Fruit fly (Drosophila melanogaster): ENCODE data around the gene CG43218.

- TF ChIP-seq pad (GFP tag; optimal IDR thresholded peaks at IDR 0.05) (no peak), cic (GFP tag; optimal IDR thresholded peaks at IDR 0.05) (no peak), tj (GFP tag; optimal IDR thresholded peaks at IDR 0.05) (no peak), kay (GFP tag; ENCODE audit: borderline replicate concordance) (no peak), CG33017 (tag; optimal IDR thresholded peaks at IDR 0.05) (no peak)
Measured at dm6 chr3L:21298375-21298774, 40.6 kb downstream of the CG43218 start, which contains the start of gene CG43702.

All from whole organism, adult.